Worm (Caenorhabditis elegans) whole organism, early embryonic: ENCODE data around the gene Y51H4A.23.
"Not testable (repeated sequence)": the region's sequence is repeated elsewhere in the genome, so short reads cannot be mapped to it uniquely, and the experiment has no call there.

ENCODE experiments used
- ama-1 ChIP-seq: fragments of 150-350 bp; optimal IDR thresholded peaks from 2 replicates; lab custom pipeline; 2014
- hmbx-1 ChIP-seq: sonication (generic microtip); optimal IDR thresholded peaks from 2 replicates; lab custom pipeline; 2016; ENCODE audit warnings: mild to moderate bottlenecking, missing genetic modification characterization, missing compliant biosample characterization
- scrt-1 ChIP-seq: fragments of 200-800 bp; sonication (Bioruptor generic); IDR thresholded peaks from 2 replicates; pipeline ENCODE4 v1.3.6; 2022; ENCODE audit warnings: missing genetic modification characterization, missing compliant biosample characterization
- tbx-37 ChIP-seq: fragments of 200-800 bp; sonication (Bioruptor generic); conservative IDR thresholded peaks from 2 replicates; pipeline ENCODE4 v1.3.6; 2022; ENCODE audit warnings: missing genetic modification reagents, missing genetic modification characterization, missing compliant biosample characterization

The Y51H4A.23 gene

ce11 chrIV:16751087-16751486 lies 28.4 kb downstream of the Y51H4A.23 start:
- TF ChIP-seq ama-1 (lab: Kevin White, UChicago) (no peak), hmbx-1 (tag; lab: Kevin White, UChicago) (no peak)

- not testable (repeated sequence) for TF ChIP-seq tbx-37 (GFP tag; lab: Robert Waterston, UW); scrt-1 (GFP tag; lab: Robert Waterston, UW); ama-1 (lab: Kevin White, UChicago)
These were observed 33.1 kb downstream of the Y51H4A.23 start, which contains the start of gene Y43D4A.2 for ce11 chrIV:16755771-16756170. TSS of gene Y43D4A.2 (minus strand) at chrIV:16755871.
